Worm (Caenorhabditis elegans) whole organism, late embryonic: Measurements from ENCODE around the gene F42F12.11.

Experiments
- ceh-9 ChIP-seq: sonication (generic microtip); optimal IDR thresholded peaks from 2 replicates; lab custom pipeline; 2016; ENCODE audit warnings: mild to moderate bottlenecking, missing genetic modification characterization, inconsistent platforms, missing compliant biosample characterization
- lin-11 ChIP-seq: fragments of 200-800 bp; sonication (Bioruptor generic); optimal IDR thresholded peaks from 2 replicates; lab custom pipeline; 2018; ENCODE audit warnings: mild to moderate bottlenecking, missing genetic modification characterization, missing compliant biosample characterization

- TF ChIP-seq ceh-9 (tag; lab: Kevin White, UChicago), result no peak
- no peak for TF ChIP-seq lin-11 (tag; lab: Kevin White, UChicago)
Measured at ce11 chrX:12337846-12338490, 8.9 kb upstream of the F42F12.11 start, which contains the start of gene srd-44.
